Worm (Caenorhabditis elegans) whole organism, mixed stage, embryonic: ENCODE measurements around the gene spl-1.

Experiments used
- M03D4.4 ChIP-seq: sonication (generic microtip); optimal IDR thresholded peaks from 2 replicates; lab custom pipeline; 2017; ENCODE audit warnings: mild to moderate bottlenecking, missing genetic modification characterization, missing compliant biosample characterization
- blmp-1 ChIP-seq: fragments of 150-350 bp; optimal IDR thresholded peaks from 2 replicates; lab custom pipeline; 2014; ENCODE audit warnings: missing biosample characterization, missing genetic modification characterization
- ceh-39 ChIP-seq: fragments of 150-350 bp; optimal IDR thresholded peaks from 2 replicates; lab custom pipeline; 2014; ENCODE audit warnings: missing biosample characterization, missing genetic modification characterization
- ceh-43 ChIP-seq: fragments of 200-800 bp; sonication (Bioruptor generic); optimal IDR thresholded peaks from 2 replicates; lab custom pipeline; 2018; ENCODE audit warnings: mild to moderate bottlenecking, missing genetic modification characterization, moderate library complexity, missing compliant biosample characterization
- ceh-83 ChIP-seq: fragments of 200-800 bp; sonication (Bioruptor generic); optimal IDR thresholded peaks from 2 replicates; lab custom pipeline; 2018; ENCODE audit warnings: mild to moderate bottlenecking, missing genetic modification characterization, missing compliant biosample characterization
- ces-1 ChIP-seq: fragments of 150-350 bp; optimal IDR thresholded peaks from 2 replicates; lab custom pipeline; 2014; ENCODE audit warnings: missing biosample characterization, missing genetic modification reagents, missing genetic modification characterization
- cnd-1 ChIP-seq: fragments of 200-800 bp; sonication (Bioruptor generic); optimal IDR thresholded peaks from 2 replicates; lab custom pipeline; 2018; ENCODE audit warnings: mild to moderate bottlenecking, missing genetic modification characterization, missing compliant biosample characterization
- drap-1 ChIP-seq: fragments of 200-800 bp; sonication (Bioruptor generic); optimal IDR thresholded peaks from 3 replicates; lab custom pipeline; 2018; ENCODE audit warnings: mild to moderate bottlenecking, missing genetic modification characterization, missing compliant biosample characterization
- elt-1 ChIP-seq: sonication (generic microtip); optimal IDR thresholded peaks from 2 replicates; lab custom pipeline; 2017; ENCODE audit warnings: missing genetic modification characterization, mild to moderate bottlenecking, missing compliant biosample characterization, antibody characterized with exemption, moderate library complexity, borderline replicate concordance; ENCODE audit not compliant: insufficient read depth
- elt-3 ChIP-seq: fragments of 150-350 bp; optimal IDR thresholded peaks from 2 replicates; lab custom pipeline; 2014; ENCODE audit warnings: missing biosample characterization, missing genetic modification characterization
- flh-1 ChIP-seq: fragments of 200-800 bp; sonication (Bioruptor generic); optimal IDR thresholded peaks from 2 replicates; lab custom pipeline; 2018; ENCODE audit warnings: mild to moderate bottlenecking, missing genetic modification characterization, moderate library complexity, missing compliant biosample characterization
- hlh-1 ChIP-seq: fragments of 150-350 bp; optimal IDR thresholded peaks from 2 replicates; lab custom pipeline; 2014; ENCODE audit warnings: missing biosample characterization, missing genetic modification reagents, missing genetic modification characterization
- lin-13 ChIP-seq: fragments of 150-350 bp; optimal IDR thresholded peaks from 2 replicates; lab custom pipeline; 2014; ENCODE audit warnings: missing biosample characterization, missing genetic modification characterization
- lin-32 ChIP-seq: fragments of 200-800 bp; sonication (Bioruptor generic); optimal IDR thresholded peaks from 2 replicates; lab custom pipeline; 2018; ENCODE audit warnings: mild to moderate bottlenecking, missing genetic modification characterization, missing compliant biosample characterization
- lsy-2 ChIP-seq: fragments of 150-350 bp; optimal IDR thresholded peaks from 2 replicates; lab custom pipeline; 2014; ENCODE audit warnings: missing biosample characterization, missing genetic modification characterization
- mab-5 ChIP-seq: fragments of 150-350 bp; optimal IDR thresholded peaks from 2 replicates; lab custom pipeline; 2014; ENCODE audit warnings: missing biosample characterization, missing genetic modification characterization
- mls-2 ChIP-seq: sonication (generic microtip); optimal IDR thresholded peaks from 2 replicates; lab custom pipeline; 2016; ENCODE audit warnings: mild to moderate bottlenecking, missing genetic modification characterization, moderate library complexity, missing compliant biosample characterization
- nhr-12 ChIP-seq: fragments of 150-350 bp; optimal IDR thresholded peaks from 2 replicates; lab custom pipeline; 2014; ENCODE audit warnings: missing biosample characterization, missing genetic modification characterization
- nhr-2 ChIP-seq: fragments of 150-350 bp; optimal IDR thresholded peaks from 2 replicates; lab custom pipeline; 2014; ENCODE audit warnings: missing biosample characterization, missing genetic modification characterization
- nhr-237 ChIP-seq: fragments of 150-350 bp; optimal IDR thresholded peaks from 2 replicates; lab custom pipeline; 2014; ENCODE audit warnings: missing biosample characterization, missing genetic modification characterization
- nhr-28 ChIP-seq: fragments of 150-350 bp; optimal IDR thresholded peaks from 2 replicates; lab custom pipeline; 2014; ENCODE audit warnings: missing biosample characterization, missing genetic modification characterization
- nhr-76 ChIP-seq: sonication (generic microtip); optimal IDR thresholded peaks from 2 replicates; lab custom pipeline; 2017; ENCODE audit warnings: missing biosample characterization, missing genetic modification characterization
- pha-4 ChIP-seq: fragments of 150-350 bp; optimal IDR thresholded peaks from 2 replicates; lab custom pipeline; 2018; ENCODE audit warnings: missing biosample characterization, missing genetic modification reagents, missing genetic modification characterization
- sem-2 ChIP-seq: fragments of 200-800 bp; sonication (Bioruptor generic); optimal IDR thresholded peaks from 2 replicates; lab custom pipeline; 2018; ENCODE audit warnings: mild to moderate bottlenecking, missing genetic modification characterization, missing compliant biosample characterization
- snpc-4 ChIP-seq: fragments of 150-350 bp; optimal IDR thresholded peaks from 2 replicates; lab custom pipeline; 2014; ENCODE audit warnings: missing biosample characterization, missing genetic modification characterization
- sptf-1 ChIP-seq: sonication (generic microtip); optimal IDR thresholded peaks from 2 replicates; lab custom pipeline; 2017; ENCODE audit warnings: mild to moderate bottlenecking, missing genetic modification characterization, moderate library complexity, missing compliant biosample characterization
- tbx-8 ChIP-seq: fragments of 200-800 bp; sonication (Bioruptor generic); optimal IDR thresholded peaks from 2 replicates; lab custom pipeline; 2018; ENCODE audit warnings: mild to moderate bottlenecking, missing genetic modification characterization, moderate library complexity, missing compliant biosample characterization
- unc-120 ChIP-seq: sonication (generic microtip); optimal IDR thresholded peaks from 2 replicates; lab custom pipeline; 2017; ENCODE audit warnings: missing genetic modification characterization, missing compliant biosample characterization; ENCODE audit not compliant: poor library complexity, severe bottlenecking
- unc-39 ChIP-seq: fragments of 150-350 bp; optimal IDR thresholded peaks from 2 replicates; lab custom pipeline; 2014; ENCODE audit warnings: missing biosample characterization, missing genetic modification characterization
- unc-62 ChIP-seq: fragments of 150-350 bp; optimal IDR thresholded peaks from 2 replicates; lab custom pipeline; 2014; ENCODE audit warnings: missing biosample characterization, missing genetic modification reagents, missing genetic modification characterization
- zip-8 ChIP-seq: fragments of 150-350 bp; optimal IDR thresholded peaks from 2 replicates; lab custom pipeline; 2014; ENCODE audit warnings: missing biosample characterization, missing genetic modification characterization
- ztf-11 ChIP-seq: fragments of 150-350 bp; optimal IDR thresholded peaks from 2 replicates; lab custom pipeline; 2014; ENCODE audit warnings: missing biosample characterization, missing genetic modification characterization

The spl-1 gene

DNA sequence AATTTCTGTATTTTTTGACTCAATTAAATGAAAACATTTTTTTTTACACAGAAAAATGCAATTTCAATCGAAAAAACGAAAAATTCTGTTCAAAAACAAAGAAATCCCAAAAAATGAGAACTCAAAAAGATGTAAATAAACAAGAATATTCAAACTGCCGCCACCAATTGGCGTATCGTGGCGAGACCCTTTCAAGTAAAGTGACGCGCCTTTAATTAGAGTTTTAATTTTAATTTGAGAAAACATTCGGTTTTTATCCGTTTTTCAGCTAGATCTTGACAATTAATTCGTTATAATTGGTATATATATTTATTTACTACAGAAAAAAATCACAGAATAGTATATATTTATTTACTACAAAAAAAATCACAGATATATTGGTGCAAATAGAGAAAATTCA lies 3.4 kb downstream of the spl-1 start:
- TF ChIP-seq zip-8 (tag; lab: Kevin White, UChicago) (no peak), tbx-8 (no peak), pha-4 (tag; lab: Kevin White, UChicago) (no peak), ceh-43 (peak; percentile 7)

DNA sequence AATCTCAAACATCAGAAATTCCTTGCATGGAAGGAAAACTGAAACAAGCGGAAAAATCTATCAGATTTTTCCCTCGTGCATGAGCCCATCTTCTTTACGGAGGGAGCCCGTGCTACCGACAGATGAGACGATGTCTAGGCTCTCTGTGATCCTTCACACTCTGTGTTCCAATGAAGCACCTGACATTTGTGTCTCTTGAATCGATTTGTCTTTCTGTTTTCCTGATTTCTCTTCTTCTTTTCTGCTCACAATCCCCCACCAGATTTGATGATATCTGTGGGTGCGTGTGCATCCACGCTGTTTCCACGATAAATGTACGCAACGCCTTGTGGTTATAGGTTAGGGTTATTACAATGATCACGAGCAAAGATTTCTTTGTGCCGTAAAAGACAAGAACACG lies 4.1 kb downstream of the spl-1 start:
- TF ChIP-seq nhr-28 (tag; lab: Kevin White, UChicago) (no peak), flh-1 (GFP tag; lab: Kevin White, UChicago) (no peak), lin-32 (no peak), blmp-1 (tag; lab: Kevin White, UChicago) (no peak), hlh-1 (tag; lab: Kevin White, UChicago) (peak; percentile 94), unc-120 (tag; lab: Kevin White, UChicago) (peak; percentile 82), ceh-39 (no peak), M03D4.4 (no peak), mls-2 (no peak), nhr-2 (tag; lab: Kevin White, UChicago) (no peak)
- TF ChIP-seq, all 35 proteins: peak for 2

DNA sequence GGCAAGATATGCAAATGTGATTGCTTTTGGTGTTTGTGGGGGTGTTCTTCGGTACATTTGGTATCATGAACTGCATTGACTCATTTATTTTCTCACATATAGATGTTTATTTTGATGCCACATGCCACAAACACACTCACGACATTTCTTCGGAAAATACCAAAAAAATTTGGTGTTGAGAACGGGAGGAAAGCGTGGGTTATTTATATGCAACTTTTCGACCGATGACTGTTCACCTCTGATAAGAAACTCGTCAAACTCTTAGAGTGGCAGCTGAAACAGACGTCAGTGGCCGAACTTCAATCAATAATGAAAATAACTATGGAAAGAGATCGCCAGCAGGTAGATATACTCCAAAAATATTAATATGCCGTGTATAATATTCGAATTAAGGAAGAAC lies 4.6 kb downstream of the spl-1 start:
- no peak for TF ChIP-seq blmp-1 (tag; lab: Kevin White, UChicago)
- no peak for TF ChIP-seq hlh-1 (tag; lab: Kevin White, UChicago)
- no peak for TF ChIP-seq M03D4.4
- no peak for TF ChIP-seq tbx-8
- TF ChIP-seq sem-2: no peak
- TF ChIP-seq ceh-83: no peak
- TF ChIP-seq ces-1 (GFP tag; lab: Kevin White, UChicago): no peak
- no peak for TF ChIP-seq mls-2
- TF ChIP-seq snpc-4 (tag; lab: Kevin White, UChicago): no peak
- TF ChIP-seq elt-1 (tag; lab: Kevin White, UChicago): no peak
- TF ChIP-seq mab-5 (tag; lab: Kevin White, UChicago): no peak
- TF ChIP-seq sptf-1 (tag; lab: Kevin White, UChicago): no peak
- TF ChIP-seq ztf-11 (tag; lab: Kevin White, UChicago): no peak
- TF ChIP-seq nhr-28 (tag; lab: Kevin White, UChicago): no peak
- TF ChIP-seq elt-3: no peak
- TF ChIP-seq lsy-2 (tag; lab: Kevin White, UChicago): no peak

DNA sequence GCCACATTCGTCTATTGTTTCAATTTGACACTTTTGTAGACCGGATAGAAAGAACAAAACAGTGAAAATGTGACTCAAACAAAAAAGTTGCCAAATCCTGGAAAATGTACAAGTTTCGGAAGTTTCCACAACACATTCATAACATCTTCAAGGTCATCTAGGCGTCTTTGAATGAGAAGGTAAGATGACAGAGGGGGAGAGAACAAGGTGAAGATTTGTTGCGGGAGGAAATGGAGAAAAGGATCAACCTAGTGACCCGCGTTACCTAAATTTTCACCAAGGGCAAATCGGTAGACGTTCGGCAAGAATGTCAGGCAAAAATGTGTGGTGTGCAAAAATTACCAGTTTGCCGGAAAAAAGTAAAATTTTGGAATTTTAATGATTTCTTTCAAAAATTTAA lies 5.2 kb downstream of the spl-1 start:
- TF ChIP-seq ces-1 (GFP tag; lab: Kevin White, UChicago) (no peak), nhr-76 (tag; lab: Kevin White, UChicago) (no peak), snpc-4 (tag; lab: Kevin White, UChicago) (no peak), tbx-8 (no peak), nhr-12 (tag; lab: Kevin White, UChicago) (no peak), lin-32 (no peak), lin-13 (tag; lab: Kevin White, UChicago) (no peak), lsy-2 (tag; lab: Kevin White, UChicago) (no peak), unc-39 (tag; lab: Kevin White, UChicago) (no peak), unc-62 (no peak), nhr-237 (tag; lab: Kevin White, UChicago) (no peak), pha-4 (tag; lab: Kevin White, UChicago) (no peak), sem-2 (no peak), drap-1 (no peak), flh-1 (GFP tag; lab: Kevin White, UChicago) (no peak), sptf-1 (tag; lab: Kevin White, UChicago) (no peak), M03D4.4 (no peak), unc-120 (tag; lab: Kevin White, UChicago) (no peak), cnd-1 (no peak)

DNA sequence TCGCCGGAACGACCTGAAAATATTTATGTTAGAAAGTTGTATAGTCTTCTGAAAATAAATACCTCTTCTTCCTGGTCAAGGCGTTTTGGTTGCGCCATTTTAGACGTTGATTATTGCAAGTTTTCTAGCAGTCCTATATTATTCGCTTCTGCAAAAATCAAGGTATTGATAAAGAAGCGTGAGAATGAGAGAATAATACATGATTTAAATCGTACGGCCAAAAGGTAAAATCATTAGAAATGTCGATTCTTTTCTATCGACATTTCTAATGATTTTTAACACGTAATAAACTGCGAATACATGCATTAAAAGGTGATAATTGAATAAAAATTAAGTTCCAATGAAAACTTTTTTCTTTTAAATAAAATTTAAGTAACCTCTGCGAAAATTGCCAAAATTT lies 7.1 kb downstream of the spl-1 start, which contains the start of gene fln-1:
Gene fln-1, minus strand, starts transcription at position 101 of the 400 bp plus-strand sequence.
- TF ChIP-seq cnd-1: no peak
- TF ChIP-seq blmp-1 (tag; lab: Kevin White, UChicago): no peak
- TF ChIP-seq pha-4 (tag; lab: Kevin White, UChicago): no peak
- no peak for TF ChIP-seq snpc-4 (tag; lab: Kevin White, UChicago)
- TF ChIP-seq unc-120 (tag; lab: Kevin White, UChicago): no peak
- TF ChIP-seq nhr-76 (tag; lab: Kevin White, UChicago): no peak
- no peak for TF ChIP-seq drap-1
- no peak for TF ChIP-seq flh-1 (GFP tag; lab: Kevin White, UChicago)
- TF ChIP-seq zip-8 (tag; lab: Kevin White, UChicago): no peak
